Fruit fly (Drosophila melanogaster) whole organism, prepupa: ENCODE measurements around the gene CG7806.

Experiments
- Blimp-1 ChIP-seq: fragments of 200-800 bp; sonication (Bioruptor generic); optimal IDR thresholded peaks from 3 replicates; lab custom pipeline; 2017; ENCODE audit warnings: missing biosample characterization, missing genetic modification characterization, mild to moderate bottlenecking, moderate library complexity, missing genetic modification reagents
- CG11294 ChIP-seq: fragments of 200-800 bp; sonication (Bioruptor generic); IDR thresholded peaks from 2 replicates; pipeline ENCODE4 v1.3.6; 2022; ENCODE audit warnings: missing biosample characterization, missing genetic modification characterization
- CG11762 ChIP-seq: fragments of 200-800 bp; sonication (Bioruptor generic); optimal IDR thresholded peaks from 3 replicates; lab custom pipeline; 2016; ENCODE audit warnings: missing biosample characterization, missing genetic modification characterization; ENCODE audit not compliant: insufficient read depth
- CG15336 ChIP-seq: fragments of 200-800 bp; sonication (Bioruptor generic); IDR thresholded peaks from 2 replicates; pipeline ENCODE4 v1.3.6; 2022; ENCODE audit warnings: missing biosample characterization, missing genetic modification characterization
- CG1621 ChIP-seq: fragments of 200-800 bp; sonication (Bioruptor generic); optimal IDR thresholded peaks from 3 replicates; lab custom pipeline; 2018; ENCODE audit warnings: missing biosample characterization, mild to moderate bottlenecking, missing genetic modification characterization
- CG16779 ChIP-seq: fragments of 200-800 bp; sonication (Bioruptor generic); optimal IDR thresholded peaks from 3 replicates; lab custom pipeline; 2017; ENCODE audit warnings: missing biosample characterization, mild to moderate bottlenecking, missing genetic modification characterization
- CG31627 ChIP-seq: fragments of 200-800 bp; sonication (Bioruptor generic); optimal IDR thresholded peaks from 3 replicates; lab custom pipeline; 2016; ENCODE audit warnings: missing biosample characterization, missing genetic modification characterization
- CG32006 ChIP-seq: fragments of 200-800 bp; sonication (Bioruptor generic); optimal IDR thresholded peaks from 3 replicates; lab custom pipeline; 2017; ENCODE audit warnings: missing biosample characterization, mild to moderate bottlenecking, missing genetic modification characterization
- CG34406 ChIP-seq: fragments of 200-800 bp; sonication (Bioruptor generic); optimal IDR thresholded peaks from 3 replicates; lab custom pipeline; 2016; ENCODE audit warnings: missing biosample characterization, missing genetic modification characterization
- CG3919 ChIP-seq: fragments of 200-800 bp; sonication (Bioruptor generic); optimal IDR thresholded peaks from 3 replicates; lab custom pipeline; 2016; ENCODE audit warnings: missing biosample characterization, missing genetic modification characterization
- CG4318 ChIP-seq: fragments of 200-800 bp; sonication (Bioruptor generic); optimal IDR thresholded peaks from 3 replicates; lab custom pipeline; 2017; ENCODE audit warnings: missing biosample characterization, mild to moderate bottlenecking, missing genetic modification characterization
- CG6163 ChIP-seq: fragments of 200-800 bp; sonication (Bioruptor generic); IDR thresholded peaks from 3 replicates; pipeline ENCODE4 v1.3.6; 2022; ENCODE audit warnings: missing biosample characterization, missing genetic modification characterization
- CG6276 ChIP-seq: fragments of 200-800 bp; sonication (Bioruptor generic); optimal IDR thresholded peaks from 2 replicates; lab custom pipeline; 2017; ENCODE audit warnings: missing biosample characterization, mild to moderate bottlenecking, missing genetic modification characterization
- CG6792 ChIP-seq: fragments of 200-800 bp; sonication (Bioruptor generic); optimal IDR thresholded peaks from 3 replicates; lab custom pipeline; 2016; ENCODE audit warnings: missing biosample characterization, missing genetic modification characterization
- CG7368 ChIP-seq: fragments of 200-800 bp; sonication (Bioruptor generic); optimal IDR thresholded peaks from 3 replicates; lab custom pipeline; 2016; ENCODE audit warnings: missing biosample characterization, missing genetic modification characterization
- CG8319 ChIP-seq: fragments of 200-800 bp; sonication (Bioruptor generic); optimal IDR thresholded peaks from 3 replicates; lab custom pipeline; 2016; ENCODE audit warnings: missing biosample characterization, missing genetic modification characterization
- CG8632 ChIP-seq: fragments of 200-800 bp; sonication (Bioruptor generic); optimal IDR thresholded peaks from 3 replicates; lab custom pipeline; 2016; ENCODE audit warnings: missing biosample characterization, missing genetic modification characterization
- CG9139 ChIP-seq: fragments of 200-800 bp; sonication (Bioruptor generic); optimal IDR thresholded peaks from 3 replicates; lab custom pipeline; 2017; ENCODE audit warnings: missing biosample characterization, mild to moderate bottlenecking, missing genetic modification characterization
- Eip75B ChIP-seq: fragments of 200-800 bp; sonication (Bioruptor generic); optimal IDR thresholded peaks from 3 replicates; lab custom pipeline; 2016; ENCODE audit warnings: missing biosample characterization, missing genetic modification characterization
- Eip78C ChIP-seq: fragments of 200-800 bp; sonication (Bioruptor generic); peaks from one replicate; lab custom pipeline; 2016; ENCODE audit warnings: missing biosample characterization, missing genetic modification characterization
- Eip93F ChIP-seq: fragments of 200-800 bp; sonication (Bioruptor generic); optimal IDR thresholded peaks from 2 replicates; lab custom pipeline; 2016; ENCODE audit warnings: missing biosample characterization, mild to moderate bottlenecking, missing genetic modification characterization
- Ets21C ChIP-seq: fragments of 200-800 bp; sonication (Bioruptor generic); optimal IDR thresholded peaks from 3 replicates; lab custom pipeline; 2016; ENCODE audit warnings: missing biosample characterization, missing genetic modification characterization
- Ets96B ChIP-seq: fragments of 200-800 bp; optimal IDR thresholded peaks from 2 replicates; lab custom pipeline; 2019; ENCODE audit warnings: missing biosample characterization, mild to moderate bottlenecking, missing genetic modification characterization, moderate library complexity
- Gug ChIP-seq: fragments of 200-800 bp; sonication (Bioruptor generic); IDR thresholded peaks from 2 replicates; pipeline ENCODE4 v1.3.6; 2022; ENCODE audit warnings: missing biosample characterization, missing genetic modification characterization
- Hr38 ChIP-seq: sonication (Bioruptor generic); optimal IDR thresholded peaks from 2 replicates; lab custom pipeline; 2016; ENCODE audit warnings: missing biosample characterization, missing genetic modification characterization
- Hr39 ChIP-seq: fragments of 200-800 bp; sonication (Bioruptor generic); optimal IDR thresholded peaks from 2 replicates; lab custom pipeline; 2016; ENCODE audit warnings: missing biosample characterization, missing genetic modification characterization
- Hr4 ChIP-seq: fragments of 200-800 bp; sonication (Bioruptor generic); optimal IDR thresholded peaks from 3 replicates; lab custom pipeline; 2016; ENCODE audit warnings: missing biosample characterization, missing genetic modification characterization
- Lpt ChIP-seq: fragments of 200-800 bp; sonication (Bioruptor generic); optimal IDR thresholded peaks from 3 replicates; lab custom pipeline; 2016; ENCODE audit warnings: missing biosample characterization, missing genetic modification characterization
- Met ChIP-seq: fragments of 200-800 bp; sonication (Bioruptor generic); optimal IDR thresholded peaks from 3 replicates; lab custom pipeline; 2016; ENCODE audit warnings: missing biosample characterization, missing genetic modification characterization
- OdsH ChIP-seq: fragments of 200-800 bp; sonication (Bioruptor generic); optimal IDR thresholded peaks from 3 replicates; lab custom pipeline; 2016; ENCODE audit warnings: missing biosample characterization, missing genetic modification characterization
- Smox ChIP-seq: fragments of 200-800 bp; sonication (Bioruptor generic); optimal IDR thresholded peaks from 3 replicates; lab custom pipeline; 2016; ENCODE audit warnings: missing biosample characterization, missing genetic modification characterization
- Sox102F ChIP-seq: fragments of 200-800 bp; sonication (Bioruptor generic); optimal IDR thresholded peaks from 2 replicates; lab custom pipeline; 2016; ENCODE audit warnings: missing biosample characterization, mild to moderate bottlenecking, missing genetic modification characterization
- Sox14 ChIP-seq: fragments of 200-800 bp; sonication (Bioruptor generic); optimal IDR thresholded peaks from 3 replicates; lab custom pipeline; 2016; ENCODE audit warnings: missing biosample characterization, missing genetic modification characterization
- achi ChIP-seq: fragments of 200-800 bp; sonication (Bioruptor generic); optimal IDR thresholded peaks from 3 replicates; lab custom pipeline; 2016; ENCODE audit warnings: missing biosample characterization, missing genetic modification characterization
- acj6 ChIP-seq: fragments of 200-800 bp; sonication (Bioruptor generic); optimal IDR thresholded peaks from 3 replicates; lab custom pipeline; 2016; ENCODE audit warnings: missing biosample characterization, missing genetic modification characterization
- eg ChIP-seq: fragments of 200-800 bp; sonication (Bioruptor generic); IDR thresholded peaks from 3 replicates; pipeline ENCODE4 v1.3.6; 2022; ENCODE audit warnings: missing biosample characterization, missing genetic modification characterization
- fd59A ChIP-seq: fragments of 200-800 bp; sonication (Bioruptor generic); optimal IDR thresholded peaks from 2 replicates; lab custom pipeline; 2017; ENCODE audit warnings: missing biosample characterization, mild to moderate bottlenecking, missing genetic modification characterization, missing genetic modification reagents
- fd85E ChIP-seq: fragments of 200-800 bp; sonication (Bioruptor generic); optimal IDR thresholded peaks from 3 replicates; lab custom pipeline; 2016; ENCODE audit warnings: missing biosample characterization, missing genetic modification characterization
- fkh ChIP-seq: fragments of 200-800 bp; sonication (Bioruptor generic); optimal IDR thresholded peaks from 3 replicates; lab custom pipeline; 2017; ENCODE audit warnings: missing biosample characterization, mild to moderate bottlenecking, missing genetic modification characterization, moderate library complexity
- net ChIP-seq: fragments of 200-800 bp; sonication (Bioruptor generic); optimal IDR thresholded peaks from 3 replicates; lab custom pipeline; 2016; ENCODE audit warnings: missing biosample characterization, missing genetic modification characterization
- pdm3 ChIP-seq: fragments of 200-800 bp; sonication (Bioruptor generic); optimal IDR thresholded peaks from 3 replicates; lab custom pipeline; 2016; ENCODE audit warnings: missing biosample characterization, missing genetic modification characterization
- spab ChIP-seq: fragments of 200-800 bp; sonication (Bioruptor generic); optimal IDR thresholded peaks from 2 replicates; lab custom pipeline; 2017; ENCODE audit warnings: missing biosample characterization, mild to moderate bottlenecking, missing genetic modification characterization, missing genetic modification reagents
- svp ChIP-seq: fragments of 200-800 bp; sonication (Bioruptor generic); peaks from one replicate; lab custom pipeline; 2016; ENCODE audit warnings: missing biosample characterization, missing genetic modification characterization
- topi ChIP-seq: fragments of 200-800 bp; sonication (Bioruptor generic); optimal IDR thresholded peaks from 3 replicates; lab custom pipeline; 2016; ENCODE audit warnings: missing biosample characterization, missing genetic modification characterization
- vri ChIP-seq: fragments of 200-800 bp; sonication (Bioruptor generic); optimal IDR thresholded peaks from 3 replicates; lab custom pipeline; 2016; ENCODE audit warnings: missing biosample characterization, mild to moderate bottlenecking, missing genetic modification characterization

CG7806 gene

DNA sequence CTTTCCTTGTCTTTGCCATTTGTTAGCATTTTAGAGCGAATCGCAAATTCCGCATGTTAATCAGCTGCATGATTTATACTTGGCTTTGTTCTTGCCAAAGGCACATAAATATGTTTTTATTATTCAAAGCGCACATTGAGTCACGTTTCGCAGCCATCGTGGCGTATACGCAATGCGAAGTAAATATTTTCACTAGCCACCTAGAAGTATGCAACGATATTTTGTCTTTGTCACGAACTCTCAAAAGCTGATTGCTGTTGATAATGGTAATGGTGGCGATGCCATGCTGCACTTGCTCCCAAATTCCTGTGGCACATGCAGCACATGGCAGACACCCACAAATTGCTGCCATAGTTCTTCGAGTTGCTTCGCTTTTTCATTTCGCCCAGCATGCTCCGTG, 23.5 kb downstream of the CG7806 start:
- peak; percentile 6 for TF ChIP-seq CG3919
- no peak for TF ChIP-seq Hr38 (GFP tag; lab: Kevin White, UChicago)
- TF ChIP-seq OdsH (GFP tag; lab: Kevin White, UChicago), result peak; percentile 15
- TF ChIP-seq spab (GFP tag; lab: Kevin White, UChicago), result no peak
- TF ChIP-seq net, result no peak
- no peak for TF ChIP-seq eg
- no peak for TF ChIP-seq Met
- no peak for TF ChIP-seq CG6276 (GFP tag; lab: Kevin White, UChicago)
- TF ChIP-seq CG9139, result no peak
- TF ChIP-seq Sox102F (GFP tag; lab: Kevin White, UChicago), result no peak
- no peak for TF ChIP-seq pdm3 (GFP tag; lab: Kevin White, UChicago)
- TF ChIP-seq Ets21C (GFP tag; lab: Kevin White, UChicago), result no peak
- TF ChIP-seq CG7368 (GFP tag; lab: Kevin White, UChicago), result no peak
- TF ChIP-seq Eip78C (GFP tag; lab: Kevin White, UChicago), result peak; percentile 73
- no peak for TF ChIP-seq Lpt (GFP tag; lab: Kevin White, UChicago)
- no peak for TF ChIP-seq svp (GFP tag; lab: Kevin White, UChicago)
- no peak for TF ChIP-seq CG4318
- TF ChIP-seq CG32006 (GFP tag; lab: Kevin White, UChicago), result no peak
- TF ChIP-seq Blimp-1, result no peak
- TF ChIP-seq CG34406 (GFP tag; lab: Kevin White, UChicago), result no peak
- no peak for TF ChIP-seq Hr4 (GFP tag; lab: Kevin White, UChicago)
- TF ChIP-seq Eip93F (GFP tag; lab: Kevin White, UChicago), result no peak
- no peak for TF ChIP-seq Gug
- TF ChIP-seq CG6163 (GFP tag; lab: Robert Waterston, UW), result 0 out of 3 replicates have a peak, but pooled peaks have one; percentile 23
- no peak for TF ChIP-seq CG6792 (GFP tag; lab: Kevin White, UChicago)
- TF ChIP-seq acj6, result no peak
- TF ChIP-seq fd59A, result no peak
- no peak for TF ChIP-seq vri (GFP tag; lab: Kevin White, UChicago)
- TF ChIP-seq topi, result no peak
- TF ChIP-seq CG11294, result no peak
- TF ChIP-seq fd85E, result no peak
- TF ChIP-seq Hr39 (GFP tag; lab: Kevin White, UChicago), result no peak
- peak; percentile 7 for TF ChIP-seq achi (GFP tag; lab: Kevin White, UChicago)
- TF ChIP-seq Smox (GFP tag; lab: Kevin White, UChicago), result no peak
- TF ChIP-seq CG1621, result no peak
- no peak for TF ChIP-seq Eip75B (GFP tag; lab: Kevin White, UChicago)
- TF ChIP-seq fkh (GFP tag; lab: Kevin White, UChicago), result no peak
- TF ChIP-seq CG8632, result no peak
- no peak for TF ChIP-seq CG15336
- no peak for TF ChIP-seq Ets96B (tag; lab: Kevin White, UChicago)
- TF ChIP-seq, all 60 proteins: peak for 5

DNA sequence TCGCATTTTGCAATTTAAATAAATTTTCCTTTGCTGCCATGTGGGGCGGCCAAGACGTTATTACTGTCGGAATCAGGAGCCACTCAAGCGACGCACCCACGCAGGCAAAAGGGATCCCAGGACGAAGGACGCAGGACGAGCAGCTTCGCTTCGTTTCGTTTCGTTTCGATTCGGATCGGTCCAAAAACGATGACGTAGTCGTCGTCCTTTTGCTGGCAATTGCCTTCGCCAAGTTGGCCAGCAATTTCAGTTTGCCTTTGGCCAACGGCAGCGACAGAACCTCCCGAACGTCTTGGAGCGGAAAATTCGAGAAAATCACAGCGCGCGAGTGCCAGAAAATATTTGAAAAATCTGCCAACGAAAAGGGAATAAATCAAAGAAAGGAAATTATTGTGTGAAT, 26.8 kb downstream of the CG7806 start, which contains the start of gene witty:
TSS of gene witty (plus strand) at position 249 of the 400 bp plus-strand sequence.
- TF ChIP-seq CG16779 (no peak), Smox (GFP tag; lab: Kevin White, UChicago) (no peak), CG6792 (GFP tag; lab: Kevin White, UChicago) (no peak), Sox14 (GFP tag; lab: Kevin White, UChicago) (no peak), Hr39 (GFP tag; lab: Kevin White, UChicago) (no peak), CG4318 (no peak), CG31627 (GFP tag; lab: Kevin White, UChicago) (no peak), achi (GFP tag; lab: Kevin White, UChicago) (no peak), CG3919 (no peak), net (no peak), Ets96B (tag; lab: Kevin White, UChicago) (no peak), CG6163 (GFP tag; lab: Robert Waterston, UW) (no peak), Eip93F (GFP tag; lab: Kevin White, UChicago) (no peak), CG8632 (no peak), Sox102F (GFP tag; lab: Kevin White, UChicago) (no peak), pdm3 (GFP tag; lab: Kevin White, UChicago) (no peak), CG11762 (GFP tag; lab: Kevin White, UChicago) (no peak), spab (GFP tag; lab: Kevin White, UChicago) (no peak), CG8319 (GFP tag; lab: Kevin White, UChicago) (no peak), acj6 (no peak)
